Fruit fly (Drosophila melanogaster) whole organism, embryonic: ENCODE measurements around the gene CG6168.

Experiments used
- Abd-B ChIP-seq: fragments of 200-800 bp; sonication (Bioruptor generic); optimal IDR thresholded peaks from 2 replicates; lab custom pipeline; 2018; ENCODE audit warnings: missing biosample characterization, mild to moderate bottlenecking, missing genetic modification characterization, moderate library complexity
- Awh ChIP-seq: fragments of 200-800 bp; sonication (Bioruptor generic); IDR thresholded peaks from 2 replicates; pipeline ENCODE4, ENCODE4 v1.3.6; 2022; ENCODE audit warnings: missing biosample characterization, missing genetic modification characterization
- B-H1 ChIP-seq: fragments of 200-800 bp; sonication (Bioruptor generic); IDR thresholded peaks from 3 replicates; pipeline ENCODE4 v1.3.6; 2022; ENCODE audit warnings: missing biosample characterization, missing genetic modification characterization
- CG10431 ChIP-seq: fragments of 200-800 bp; sonication (Bioruptor generic); optimal IDR thresholded peaks from 3 replicates; lab custom pipeline; 2018; ENCODE audit warnings: missing biosample characterization, mild to moderate bottlenecking, missing genetic modification characterization
- CG10654 ChIP-seq: fragments of 200-800 bp; sonication (Bioruptor generic); optimal IDR thresholded peaks from 2 replicates; lab custom pipeline; 2016; ENCODE audit warnings: missing biosample characterization, missing genetic modification characterization
- CG11398 ChIP-seq: fragments of 200-800 bp; sonication (Bioruptor generic); optimal IDR thresholded peaks from 2 replicates; lab custom pipeline; 2016; ENCODE audit warnings: missing biosample characterization, missing genetic modification characterization
- CG12219 ChIP-seq: fragments of 200-800 bp; sonication (Bioruptor generic); optimal IDR thresholded peaks from 3 replicates; lab custom pipeline; 2018; ENCODE audit warnings: missing biosample characterization, mild to moderate bottlenecking, missing genetic modification characterization
- CG12942 ChIP-seq: fragments of 200-800 bp; sonication (Bioruptor generic); optimal IDR thresholded peaks from 3 replicates; lab custom pipeline; 2016; ENCODE audit warnings: missing biosample characterization, missing genetic modification characterization
- CG13775 ChIP-seq: fragments of 200-800 bp; sonication (Bioruptor generic); optimal IDR thresholded peaks from 3 replicates; lab custom pipeline; 2017; ENCODE audit warnings: missing biosample characterization, mild to moderate bottlenecking, missing genetic modification characterization
- CG14050 ChIP-seq: fragments of 200-800 bp; sonication (Bioruptor generic); IDR thresholded peaks from 3 replicates; pipeline ENCODE4 v1.3.6; 2022; ENCODE audit warnings: missing biosample characterization, missing genetic modification characterization
- CG14710 ChIP-seq: fragments of 200-800 bp; sonication (Bioruptor generic); optimal IDR thresholded peaks from 3 replicates; lab custom pipeline; 2019; ENCODE audit warnings: missing biosample characterization, mild to moderate bottlenecking, missing genetic modification characterization, moderate library complexity
- CG15479 ChIP-seq: fragments of 200-800 bp; sonication (Bioruptor generic); optimal IDR thresholded peaks from 3 replicates; lab custom pipeline; 2019; ENCODE audit warnings: missing biosample characterization, mild to moderate bottlenecking, missing genetic modification characterization, moderate library complexity
- CG15514 ChIP-seq: fragments of 200-800 bp; sonication (Bioruptor generic); optimal IDR thresholded peaks from 3 replicates; lab custom pipeline; 2017; ENCODE audit warnings: missing biosample characterization, missing genetic modification characterization, mild to moderate bottlenecking, moderate library complexity, missing genetic modification reagents
- CG1602 ChIP-seq: fragments of 200-800 bp; sonication (Bioruptor generic); optimal IDR thresholded peaks from 3 replicates; lab custom pipeline; 2016; ENCODE audit warnings: missing biosample characterization, missing genetic modification characterization
- CG18011 ChIP-seq: fragments of 200-800 bp; sonication (Bioruptor generic); optimal IDR thresholded peaks from 2 replicates; lab custom pipeline; 2017; ENCODE audit warnings: missing biosample characterization, missing genetic modification characterization, mild to moderate bottlenecking, moderate library complexity, missing genotype
- CG32772 ChIP-seq: fragments of 200-800 bp; sonication (Bioruptor generic); IDR thresholded peaks from 2 replicates; pipeline ENCODE4 v1.3.6; 2022; ENCODE audit warnings: missing biosample characterization, missing genetic modification characterization
- CG33557 ChIP-seq: fragments of 200-800 bp; sonication (Bioruptor generic); optimal IDR thresholded peaks from 2 replicates; lab custom pipeline; 2019; ENCODE audit warnings: missing biosample characterization, mild to moderate bottlenecking, missing genetic modification characterization, moderate library complexity
- CG42726 ChIP-seq: fragments of 200-800 bp; sonication (Bioruptor generic); IDR thresholded peaks from 2 replicates; pipeline ENCODE4 v1.3.6; 2022; ENCODE audit warnings: missing biosample characterization, missing genetic modification characterization; ENCODE audit not compliant: partially characterized antibody
- CG4360 ChIP-seq: fragments of 200-800 bp; sonication (Bioruptor generic); IDR thresholded peaks from 2 replicates; pipeline ENCODE4 v1.3.6; 2022; ENCODE audit warnings: missing biosample characterization, missing genetic modification characterization
- CG4424 ChIP-seq: fragments of 200-800 bp; sonication (Bioruptor generic); optimal IDR thresholded peaks from 3 replicates; lab custom pipeline; 2016; ENCODE audit warnings: missing biosample characterization, missing genetic modification characterization
- CG4730 ChIP-seq: fragments of 200-800 bp; sonication (Bioruptor generic); IDR thresholded peaks from 2 replicates; pipeline ENCODE4 v1.3.6; 2022; ENCODE audit warnings: missing biosample characterization, missing genetic modification characterization
- CG6272 ChIP-seq: fragments of 200-800 bp; sonication (Bioruptor generic); IDR thresholded peaks from 2 replicates; pipeline ENCODE4 v1.3.6; 2022; ENCODE audit warnings: missing biosample characterization, missing genetic modification characterization
- CG7357 ChIP-seq: fragments of 200-800 bp; sonication (Bioruptor generic); IDR thresholded peaks from 3 replicates; pipeline ENCODE4 v1.3.6; 2022; ENCODE audit warnings: missing biosample characterization, missing genetic modification characterization
- CG7839 ChIP-seq: fragments of 200-800 bp; sonication (Bioruptor generic); optimal IDR thresholded peaks from 3 replicates; lab custom pipeline; 2018; ENCODE audit warnings: missing biosample characterization, mild to moderate bottlenecking, missing genetic modification characterization, moderate library complexity
- CG8478 ChIP-seq: fragments of >200 bp; optimal IDR thresholded peaks from 2 replicates; lab custom pipeline; 2018
- CG8924 ChIP-seq: fragments of 200-800 bp; optimal IDR thresholded peaks from 3 replicates; lab custom pipeline; 2019; ENCODE audit warnings: missing biosample characterization, mild to moderate bottlenecking, missing genetic modification characterization, moderate library complexity
- CG9609 ChIP-seq: fragments of 200-800 bp; sonication (Bioruptor generic); optimal IDR thresholded peaks from 3 replicates; lab custom pipeline; 2016; ENCODE audit warnings: missing biosample characterization, missing genetic modification characterization
- E2f1 ChIP-seq: fragments of 200-800 bp; sonication (Bioruptor generic); IDR thresholded peaks from 2 replicates; pipeline ENCODE4 v1.3.6; 2022; ENCODE audit warnings: missing biosample characterization, missing genetic modification characterization
- E2f2 ChIP-seq: fragments of 200-800 bp; sonication (Bioruptor generic); IDR thresholded peaks from 2 replicates; pipeline ENCODE4 v1.3.6; 2022; ENCODE audit warnings: missing biosample characterization, missing genetic modification characterization
- HHEX ChIP-seq: fragments of 200-800 bp; sonication (Bioruptor generic); optimal IDR thresholded peaks from 3 replicates; lab custom pipeline; 2017; ENCODE audit warnings: missing biosample characterization, mild to moderate bottlenecking, missing genetic modification characterization, missing genetic modification reagents
- HLH54F ChIP-seq: fragments of 200-800 bp; sonication (Bioruptor generic); optimal IDR thresholded peaks from 3 replicates; lab custom pipeline; 2016; ENCODE audit warnings: missing biosample characterization, missing genetic modification characterization
- Meics ChIP-seq: fragments of 200-800 bp; sonication (Bioruptor generic); optimal IDR thresholded peaks from 2 replicates; lab custom pipeline; 2017; ENCODE audit warnings: missing biosample characterization, mild to moderate bottlenecking, missing genetic modification characterization
- Nf-YB ChIP-seq: fragments of 200-800 bp; sonication (Bioruptor generic); optimal IDR thresholded peaks from 3 replicates; lab custom pipeline; 2019; ENCODE audit warnings: missing biosample characterization, mild to moderate bottlenecking, missing genetic modification characterization, moderate library complexity
- Sox100B ChIP-seq: fragments of 200-800 bp; sonication (Bioruptor generic); optimal IDR thresholded peaks from 3 replicates; lab custom pipeline; 2018; ENCODE audit warnings: missing biosample characterization, mild to moderate bottlenecking, missing genetic modification characterization
- abd-A ChIP-seq: fragments of 200-800 bp; sonication (Bioruptor generic); optimal IDR thresholded peaks from 3 replicates; lab custom pipeline; 2019; ENCODE audit warnings: missing biosample characterization, mild to moderate bottlenecking, missing genetic modification characterization, moderate library complexity
- ac ChIP-seq: fragments of 200-800 bp; sonication (Bioruptor generic); optimal IDR thresholded peaks from 3 replicates; lab custom pipeline; 2017; ENCODE audit warnings: missing biosample characterization, mild to moderate bottlenecking, missing genetic modification characterization
- cas ChIP-seq: fragments of 200-800 bp; sonication (Bioruptor generic); IDR thresholded peaks from 2 replicates; pipeline ENCODE4 v1.3.6; 2022; ENCODE audit warnings: missing biosample characterization, missing genetic modification characterization
- cg ChIP-seq: fragments of 200-800 bp; sonication (Bioruptor generic); optimal IDR thresholded peaks from 3 replicates; lab custom pipeline; 2019; ENCODE audit warnings: missing biosample characterization, mild to moderate bottlenecking, missing genetic modification characterization, moderate library complexity
- corto ChIP-seq: fragments of 200-800 bp; sonication (Bioruptor generic); optimal IDR thresholded peaks from 2 replicates; lab custom pipeline; 2016; ENCODE audit warnings: missing biosample characterization, mild to moderate bottlenecking, missing genetic modification characterization, moderate library complexity
- ems ChIP-seq: fragments of 200-800 bp; sonication (Bioruptor generic); optimal IDR thresholded peaks from 3 replicates; lab custom pipeline; 2016; ENCODE audit warnings: missing biosample characterization, missing genetic modification characterization
- en ChIP-seq: fragments of 200-800 bp; sonication (Bioruptor generic); optimal IDR thresholded peaks from 2 replicates; lab custom pipeline; 2016; ENCODE audit warnings: missing biosample characterization, missing genetic modification characterization
- fru ChIP-seq: fragments of >200 bp; optimal IDR thresholded peaks from 2 replicates; lab custom pipeline; 2017
- inv ChIP-seq: fragments of 200-800 bp; sonication (Bioruptor generic); IDR thresholded peaks from 2 replicates; pipeline ENCODE4 v1.3.6; 2022; ENCODE audit warnings: missing biosample characterization, missing genetic modification characterization; ENCODE audit not compliant: partially characterized antibody
- kay ChIP-seq: fragments of 200-800 bp; sonication (Bioruptor generic); optimal IDR thresholded peaks from 2 replicates; lab custom pipeline; 2016; ENCODE audit warnings: missing biosample characterization, missing genetic modification characterization
- kni ChIP-seq: fragments of 200-800 bp; sonication (Bioruptor generic); optimal IDR thresholded peaks from 3 replicates; lab custom pipeline; 2017; ENCODE audit warnings: mild to moderate bottlenecking, missing biosample characterization, missing genetic modification reagents, missing genetic modification characterization
- prd ChIP-seq, 3 experiments: fragments of >200 bp in 2 of 3; fragments of 200-800 bp in 1 of 3; sonication (Bioruptor generic) in 1 of 3; optimal IDR thresholded peaks in 2 of 3; IDR thresholded peaks in 1 of 3; 2 replicates in 2 of 3; 3 replicates in 1 of 3; pipeline versions ENCODE4 v1.3.6 to Lab custom; 2017 to 2022; ENCODE audit warnings: missing biosample characterization in 1 of 3, missing genetic modification characterization in 1 of 3
- row ChIP-seq: fragments of 200-800 bp; sonication (Bioruptor generic); IDR thresholded peaks from 3 replicates; pipeline ENCODE4 v1.3.6; 2022; ENCODE audit warnings: missing biosample characterization, missing genetic modification characterization
- schlank ChIP-seq: fragments of 200-800 bp; sonication (Bioruptor generic); optimal IDR thresholded peaks from 2 replicates; lab custom pipeline; 2018; ENCODE audit warnings: missing biosample characterization, mild to moderate bottlenecking, missing genetic modification characterization
- tgo ChIP-seq: fragments of 200-800 bp; sonication (Bioruptor generic); IDR thresholded peaks from 3 replicates; pipeline ENCODE4 v1.3.6; 2022; ENCODE audit warnings: missing biosample characterization, missing genetic modification characterization
- unpg ChIP-seq: fragments of 200-800 bp; sonication (Bioruptor generic); optimal IDR thresholded peaks from 3 replicates; lab custom pipeline; 2018; ENCODE audit warnings: missing biosample characterization, mild to moderate bottlenecking, missing genetic modification characterization, moderate library complexity
- zfh2 ChIP-seq: fragments of 200-800 bp; sonication (Bioruptor generic); optimal IDR thresholded peaks from 2 replicates; lab custom pipeline; 2016; ENCODE audit warnings: missing biosample characterization, missing genetic modification characterization

CG6168 gene

DNA sequence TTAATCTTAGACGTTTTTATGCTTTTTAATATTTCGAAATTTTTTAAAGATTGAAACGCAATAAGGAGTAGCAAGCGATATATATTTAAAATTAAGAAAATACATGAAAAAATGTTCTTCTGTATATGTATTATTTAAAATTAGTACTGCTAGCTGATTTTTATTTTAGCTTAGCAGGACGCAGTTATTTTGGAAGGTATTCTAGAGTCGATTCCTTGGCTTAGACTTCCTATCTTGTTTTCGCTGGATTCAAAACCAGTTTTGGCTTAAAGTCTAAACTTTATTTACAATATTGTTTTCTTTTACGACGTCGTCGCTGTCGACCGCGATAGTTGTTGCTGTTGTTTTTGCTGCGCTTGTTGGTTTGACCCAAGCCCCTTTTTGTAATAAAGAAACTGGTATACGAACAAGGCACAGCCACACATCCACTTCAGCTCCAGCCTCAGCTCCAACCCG, 7.5 kb upstream of the CG6168 start (continued):
- TF ChIP-seq CG13775 (GFP tag; lab: Kevin White, UChicago) (no peak), en (GFP tag; lab: Kevin White, UChicago) (no peak), CG7839 (tag; lab: Kevin White, UChicago) (peak; percentile 78), CG10431 (GFP tag; lab: Kevin White, UChicago) (no peak), HHEX (GFP tag; lab: Kevin White, UChicago) (no peak), CG4424 (GFP tag; lab: Kevin White, UChicago) (no peak), Nf-YB (GFP tag; lab: Kevin White, UChicago) (no peak), HLH54F (GFP tag; lab: Kevin White, UChicago) (no peak), cg (no peak), Abd-B (peak; percentile 48), CG1602 (GFP tag; lab: Kevin White, UChicago) (peak; percentile 8), E2f2 (GFP tag; lab: Robert Waterston, UW) (peak; percentile 34; the same call in 1 of the 2 replicates), abd-A (tag; lab: Kevin White, UChicago) (peak; percentile 65), prd (optimal IDR thresholded peaks at IDR 0.05; lab: Kevin White, UChicago) (no peak), prd (GFP tag; IDR thresholded peaks at IDR 0.05; lab: Robert Waterston, UW) (peak; percentile 73), CG14710 (tag; lab: Kevin White, UChicago) (peak; percentile 34), CG6272 (GFP tag; lab: Robert Waterston, UW) (0 out of 2 replicates have a peak, but pooled peaks have one; percentile 16), CG4730 (GFP tag; lab: Robert Waterston, UW) (peak; percentile 42; the same call in 1 of the 2 replicates), CG18011 (no peak), Meics (GFP tag; lab: Kevin White, UChicago) (no peak), CG12219 (GFP tag; lab: Kevin White, UChicago) (peak; percentile 20), unpg (GFP tag; lab: Kevin White, UChicago) (peak; percentile 62), CG10654 (GFP tag; lab: Kevin White, UChicago) (no peak), schlank (tag; lab: Kevin White, UChicago) (no peak), CG11398 (GFP tag; lab: Kevin White, UChicago) (no peak), CG33557 (GFP tag; lab: Kevin White, UChicago) (peak; percentile 10), B-H1 (GFP tag; lab: Robert Waterston, UW) (peak; percentile 53), tgo (GFP tag; lab: Robert Waterston, UW) (peak; percentile 72; the same call in 2 of the 3 replicates), CG9609 (GFP tag; lab: Kevin White, UChicago) (no peak), fru (lab: Kevin White, UChicago) (no peak), CG42726 (GFP tag; lab: Robert Waterston, UW) (no peak), zfh2 (no peak), ac (GFP tag; lab: Kevin White, UChicago) (no peak), CG32772 (GFP tag; lab: Robert Waterston, UW) (0 out of 2 replicates have a peak, but pooled peaks have one; percentile 21), CG15479 (GFP tag; lab: Kevin White, UChicago) (no peak), CG8478 (lab: Kevin White, UChicago) (no peak), E2f1 (peak; percentile 58), corto (GFP tag; lab: Kevin White, UChicago) (peak; percentile 28), CG14050 (GFP tag; lab: Robert Waterston, UW) (no peak), ems (GFP tag; lab: Kevin White, UChicago) (no peak), kay (GFP tag; lab: Kevin White, UChicago) (no peak), CG15514 (no peak), row (GFP tag; lab: Robert Waterston, UW) (peak; percentile 83), CG8924 (tag; lab: Kevin White, UChicago) (peak; percentile 63), Sox100B (peak; percentile 54), inv (GFP tag; lab: Robert Waterston, UW) (no peak), cas (GFP tag; lab: Robert Waterston, UW) (no peak), CG4360 (GFP tag; lab: Robert Waterston, UW) (no peak; the same call in none of the 2 replicates), CG12942 (no peak), Awh (GFP tag; lab: Robert Waterston, UW) (no peak), CG7357 (0 out of 3 replicates have a peak, but pooled peaks have one; percentile 50), kni (peak; percentile 27)
